Worm (Caenorhabditis elegans) whole organism, mixed stage, embryonic: ENCODE measurements around the gene nhr-66.

ENCODE experiments used
- cnd-1 ChIP-seq: fragments of 200-800 bp; sonication (Bioruptor generic); optimal IDR thresholded peaks from 2 replicates; lab custom pipeline; 2018; ENCODE audit warnings: mild to moderate bottlenecking, missing genetic modification characterization, missing compliant biosample characterization
- elt-3 ChIP-seq: fragments of 150-350 bp; optimal IDR thresholded peaks from 2 replicates; lab custom pipeline; 2014; ENCODE audit warnings: missing biosample characterization, missing genetic modification characterization
- lin-13 ChIP-seq: fragments of 150-350 bp; optimal IDR thresholded peaks from 2 replicates; lab custom pipeline; 2014; ENCODE audit warnings: missing biosample characterization, missing genetic modification characterization
- mep-1 ChIP-seq: fragments of 150-350 bp; optimal IDR thresholded peaks from 2 replicates; lab custom pipeline; 2017; ENCODE audit warnings: missing biosample characterization, missing genetic modification reagents, missing genetic modification characterization, inconsistent platforms
- pha-4 ChIP-seq: fragments of 150-350 bp; optimal IDR thresholded peaks from 2 replicates; lab custom pipeline; 2018; ENCODE audit warnings: missing biosample characterization, missing genetic modification reagents, missing genetic modification characterization
- sptf-1 ChIP-seq: sonication (generic microtip); optimal IDR thresholded peaks from 2 replicates; lab custom pipeline; 2017; ENCODE audit warnings: mild to moderate bottlenecking, missing genetic modification characterization, moderate library complexity, missing compliant biosample characterization
- ztf-11 ChIP-seq: fragments of 150-350 bp; optimal IDR thresholded peaks from 2 replicates; lab custom pipeline; 2014; ENCODE audit warnings: missing biosample characterization, missing genetic modification characterization

DNA sequence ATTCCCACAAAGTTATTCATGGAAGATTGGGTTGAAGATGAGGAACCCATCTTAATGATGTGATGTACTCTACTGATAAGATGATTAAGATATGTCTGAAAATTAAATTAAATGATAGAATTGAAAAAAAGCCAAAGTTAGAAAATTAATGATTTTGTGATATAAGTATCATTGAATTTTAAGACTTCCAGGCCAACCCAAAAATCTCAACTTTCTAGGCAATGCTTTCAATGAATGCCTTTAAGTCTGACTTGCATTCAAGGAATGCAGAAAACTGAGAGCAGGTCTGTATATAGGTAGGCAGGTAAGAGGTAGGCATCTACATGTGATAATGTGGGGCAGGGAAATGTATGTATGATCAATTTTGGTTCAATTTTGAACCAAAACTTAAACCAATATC is 16.4 kb downstream of the nhr-66 start, which contains the start of gene ocr-2:
- TF ChIP-seq elt-3 (tag; lab: Kevin White, UChicago) (no peak), mep-1 (tag; lab: Kevin White, UChicago) (no peak), pha-4 (no peak), cnd-1 (tag; lab: Kevin White, UChicago) (no peak), sptf-1 (no peak), ztf-11 (tag; lab: Kevin White, UChicago) (no peak), lin-13 (tag; lab: Kevin White, UChicago) (no peak)
